Fruit fly (Drosophila melanogaster): Measurements from ENCODE around the gene CG8281.

CG8281 gene

dm6 chr3L:7867036-7867787 is 45.1 kb upstream of the CG8281 start, which contains the start of gene Pdp1:
Pdp1 (minus strand) TSS chr3L:7867369.
- peak; percentile 19 for TF ChIP-seq psq (GFP tag; optimal IDR thresholded peaks at IDR 0.05)
- TF ChIP-seq tai (GFP tag; optimal IDR thresholded peaks at IDR 0.05), result no peak
- TF ChIP-seq Dif (GFP tag; optimal IDR thresholded peaks at IDR 0.05; ENCODE audit: partially characterized antibody), result peak; percentile 90
- TF ChIP-seq lola (GFP tag; optimal IDR thresholded peaks at IDR 0.05), result no peak
- TF ChIP-seq Sp1 (GFP tag; optimal IDR thresholded peaks at IDR 0.05), result peak; percentile 2
- TF ChIP-seq Vsx2 (GFP tag; optimal IDR thresholded peaks at IDR 0.05; ENCODE audit: partially characterized antibody), result peak; percentile 77
- TF ChIP-seq woc (GFP tag; optimal IDR thresholded peaks at IDR 0.05), result peak; percentile 65
- TF ChIP-seq h (GFP tag; optimal IDR thresholded peaks at IDR 0.05), result peak; percentile 34
- TF ChIP-seq GATAd (GFP tag; optimal IDR thresholded peaks at IDR 0.05), result peak; percentile 22
- peak; percentile 10 for TF ChIP-seq fru (GFP tag; optimal IDR thresholded peaks at IDR 0.05)
- TF ChIP-seq dl (GFP tag; optimal IDR thresholded peaks at IDR 0.05; ENCODE audit: insufficient read depth in 1 of 2, partially characterized antibody in 2 of 2), result peak; percentile 85 to 88
- TF ChIP-seq Mio (GFP tag; optimal IDR thresholded peaks at IDR 0.05), result peak; percentile 72
- peak; percentile 15 for TF ChIP-seq br (GFP tag; optimal IDR thresholded peaks at IDR 0.05)
- TF ChIP-seq Hr83 (GFP tag; optimal IDR thresholded peaks at IDR 0.05; ENCODE audit: poor library complexity, severe bottlenecking), result peak; percentile 65
- TF ChIP-seq CrebA (GFP tag; optimal IDR thresholded peaks at IDR 0.05; ENCODE audit: borderline replicate concordance), result no peak
- peak; percentile 24 for TF ChIP-seq OdsH (GFP tag; optimal IDR thresholded peaks at IDR 0.05)
- TF ChIP-seq jim (GFP tag; optimal IDR thresholded peaks at IDR 0.05), result no peak
- TF ChIP-seq rgr (GFP tag; optimal IDR thresholded peaks at IDR 0.05), result peak; percentile 5

DNA sequence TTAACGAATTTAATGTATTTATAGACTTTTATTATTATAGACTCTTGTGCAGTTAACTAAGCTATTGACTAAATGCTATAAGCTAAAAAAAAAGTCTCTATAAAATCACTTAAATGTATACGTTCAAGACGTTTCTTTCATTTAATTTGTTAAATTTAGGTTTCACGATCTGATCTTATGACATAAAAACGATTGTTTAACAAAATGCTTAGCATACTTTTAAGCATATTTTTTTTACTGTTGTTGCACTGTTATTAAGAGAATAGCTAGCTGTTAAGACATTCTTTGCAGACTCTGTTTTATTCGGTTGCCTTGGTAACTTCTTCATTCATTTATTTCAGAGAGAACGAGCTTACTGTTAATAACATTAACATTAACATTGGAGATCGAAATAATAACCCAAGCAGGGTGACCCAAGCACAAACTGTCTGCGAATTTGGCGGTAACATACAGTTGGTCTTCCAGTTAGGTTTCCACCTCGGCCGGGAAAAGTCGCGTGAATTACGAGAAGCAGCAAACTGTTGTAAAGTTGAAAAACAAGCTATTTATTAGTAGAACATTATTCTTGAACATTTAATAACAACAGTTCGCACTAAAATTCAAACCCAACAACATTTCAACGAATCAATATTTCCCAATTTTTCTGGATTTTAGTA is 43.6 kb upstream of the CG8281 start, which contains the start of gene CG32365:
CG32365 (plus strand) TSS at position 462 of the 656 bp plus-strand sequence.
- peak; percentile 11 for TF ChIP-seq fru (GFP tag; optimal IDR thresholded peaks at IDR 0.05)
- no peak for TF ChIP-seq Sp1 (GFP tag; optimal IDR thresholded peaks at IDR 0.05)
- TF ChIP-seq rgr (GFP tag; optimal IDR thresholded peaks at IDR 0.05), result peak; percentile 6
- TF ChIP-seq CrebA (GFP tag; optimal IDR thresholded peaks at IDR 0.05; ENCODE audit: borderline replicate concordance), result peak; percentile 21
- peak; percentile 9 for TF ChIP-seq tai (GFP tag; optimal IDR thresholded peaks at IDR 0.05)
- TF ChIP-seq foxo (GFP tag; optimal IDR thresholded peaks at IDR 0.05), result no peak
- TF ChIP-seq lola (GFP tag; optimal IDR thresholded peaks at IDR 0.05), result no peak
- peak; percentile 10 for TF ChIP-seq brk (GFP tag; optimal IDR thresholded peaks at IDR 0.05)
- peak; percentile 34 for TF ChIP-seq Myc (optimal IDR thresholded peaks at IDR 0.05)
- peak; percentile 65 for TF ChIP-seq sage (GFP tag; optimal IDR thresholded peaks at IDR 0.05)

DNA sequence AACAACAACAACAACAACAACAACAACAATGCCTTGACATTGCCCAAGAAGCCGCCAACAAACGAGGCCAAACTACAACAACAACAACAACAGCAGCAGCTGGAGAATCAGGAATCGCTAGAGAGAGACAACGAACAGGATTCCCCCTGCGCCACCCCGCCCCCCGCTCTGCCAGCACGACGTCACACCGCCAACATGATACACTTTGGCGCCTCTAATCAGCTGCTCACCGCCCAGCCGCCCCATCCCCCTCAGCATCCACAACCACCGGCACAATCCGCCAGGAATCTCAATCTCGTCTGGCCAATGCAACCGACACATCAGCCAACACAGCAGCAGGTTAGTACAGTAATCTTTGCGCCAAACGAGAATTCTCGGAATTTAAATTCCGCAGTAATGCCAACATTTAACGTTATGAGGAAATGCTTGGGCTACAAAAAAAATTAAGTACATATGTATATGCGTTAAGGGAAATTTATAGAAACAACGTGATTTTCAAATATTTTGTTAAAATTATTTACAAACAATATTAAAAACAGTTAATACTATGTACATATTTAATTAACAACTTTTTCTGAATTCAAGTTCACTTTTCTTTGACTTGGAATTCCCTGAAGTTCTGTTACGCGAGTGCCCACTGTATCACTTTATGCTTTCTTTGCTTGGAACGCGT is 42.4 kb upstream of the CG8281 start:
- no peak for TF ChIP-seq N (GFP tag; optimal IDR thresholded peaks at IDR 0.05)
- no peak for TF ChIP-seq pan (optimal IDR thresholded peaks at IDR 0.05)
- peak; percentile 69 for TF ChIP-seq psq (GFP tag; optimal IDR thresholded peaks at IDR 0.05)
- TF ChIP-seq sage (GFP tag; optimal IDR thresholded peaks at IDR 0.05), result no peak
- TF ChIP-seq OdsH (GFP tag; optimal IDR thresholded peaks at IDR 0.05), result peak; percentile 71
- TF ChIP-seq br (GFP tag; optimal IDR thresholded peaks at IDR 0.05), result peak; percentile 32
- TF ChIP-seq fru (GFP tag; optimal IDR thresholded peaks at IDR 0.05), result peak; percentile 80
- no peak for TF ChIP-seq Mio (GFP tag; optimal IDR thresholded peaks at IDR 0.05)
- TF ChIP-seq h (GFP tag; optimal IDR thresholded peaks at IDR 0.05), result peak; percentile 73
- no peak for TF ChIP-seq Vsx2 (GFP tag; optimal IDR thresholded peaks at IDR 0.05; ENCODE audit: partially characterized antibody)
- no peak for TF ChIP-seq dsf (GFP tag; optimal IDR thresholded peaks at IDR 0.05; ENCODE audit: borderline replicate concordance)
- TF ChIP-seq jim (GFP tag; optimal IDR thresholded peaks at IDR 0.05), result no peak
- TF ChIP-seq sv (GFP tag; optimal IDR thresholded peaks at IDR 0.05), result no peak
- TF ChIP-seq CG32264 (GFP tag; optimal IDR thresholded peaks at IDR 0.05), result no peak
- no peak for TF ChIP-seq Dfd (GFP tag; optimal IDR thresholded peaks at IDR 0.05)
- peak; percentile 75 for TF ChIP-seq HLH106 (tag; optimal IDR thresholded peaks at IDR 0.05)
- peak; percentile 23 for TF ChIP-seq Hnf4 (GFP tag; optimal IDR thresholded peaks at IDR 0.05)
- peak; percentile 54 for TF ChIP-seq dmrt93B (GFP tag; optimal IDR thresholded peaks at IDR 0.05)
- no peak for TF ChIP-seq CrebA (GFP tag; optimal IDR thresholded peaks at IDR 0.05; ENCODE audit: borderline replicate concordance)
- TF ChIP-seq Jra (GFP tag; optimal IDR thresholded peaks at IDR 0.05), result peak; percentile 19
- TF ChIP-seq brk (GFP tag; optimal IDR thresholded peaks at IDR 0.05), result peak; percentile 31
- TF ChIP-seq lola (GFP tag; optimal IDR thresholded peaks at IDR 0.05), result no peak
- TF ChIP-seq foxo (GFP tag; optimal IDR thresholded peaks at IDR 0.05), result peak in 1 of 2 experiments; percentile 77
- no peak for TF ChIP-seq Hr78 (GFP tag; optimal IDR thresholded peaks at IDR 0.05)
- no peak for TF ChIP-seq usp (GFP tag; optimal IDR thresholded peaks at IDR 0.05)
- peak; percentile 31 for TF ChIP-seq woc (GFP tag; optimal IDR thresholded peaks at IDR 0.05)
- TF ChIP-seq ey (GFP tag; optimal IDR thresholded peaks at IDR 0.05), result peak; percentile 55
- peak; percentile 21 for TF ChIP-seq Rel (GFP tag; optimal IDR thresholded peaks at IDR 0.05)
- TF ChIP-seq Rel (tag; optimal IDR thresholded peaks at IDR 0.05), result no peak
- no peak for TF ChIP-seq Hr83 (GFP tag; optimal IDR thresholded peaks at IDR 0.05; ENCODE audit: poor library complexity, severe bottlenecking)
- peak; percentile 71 for TF ChIP-seq rgr (GFP tag; optimal IDR thresholded peaks at IDR 0.05)
- peak; percentile 14 for TF ChIP-seq CG9705 (GFP tag; optimal IDR thresholded peaks at IDR 0.05)
- TF ChIP-seq Myc (optimal IDR thresholded peaks at IDR 0.05), result no peak
- peak; percentile 44 for TF ChIP-seq tai (GFP tag; optimal IDR thresholded peaks at IDR 0.05)
- no peak for TF ChIP-seq GATAd (GFP tag; optimal IDR thresholded peaks at IDR 0.05)
- TF ChIP-seq Sp1 (GFP tag; optimal IDR thresholded peaks at IDR 0.05), result peak; percentile 78

All from whole organism, wandering third instar larva.